Worm (Caenorhabditis elegans) whole organism, L1 larva: ENCODE measurements around the gene cpt-1.

Source experiments
- C34B4.2 ChIP-seq: sonication (generic microtip); optimal IDR thresholded peaks from 2 replicates; lab custom pipeline; 2017; ENCODE audit warnings: mild to moderate bottlenecking, missing genetic modification characterization, missing compliant biosample characterization
- aha-1 ChIP-seq: fragments of 150-350 bp; optimal IDR thresholded peaks from 2 replicates; lab custom pipeline; 2014; ENCODE audit warnings: missing biosample characterization, missing genetic modification characterization
- blmp-1 ChIP-seq: fragments of 150-350 bp; optimal IDR thresholded peaks from 2 replicates; lab custom pipeline; 2014; ENCODE audit warnings: missing biosample characterization, missing genetic modification characterization
- ceh-82 ChIP-seq, 3 experiments: fragments of 150-350 bp in 1 of 3; sonication (generic microtip) in 2 of 3; optimal IDR thresholded peaks; 2 replicates each; lab custom pipeline; 2014 to 2017; ENCODE audit warnings: missing biosample characterization in 3 of 3, missing genetic modification characterization in 3 of 3
- ceh-88 ChIP-seq: fragments of 200-800 bp; sonication (Bioruptor generic); IDR thresholded peaks from 2 replicates; pipeline ENCODE4 v1.3.6; 2022; ENCODE audit warnings: missing genetic modification characterization, missing compliant biosample characterization
- ces-1 ChIP-seq: fragments of 150-350 bp; optimal IDR thresholded peaks from 2 replicates; lab custom pipeline; 2014; ENCODE audit warnings: missing biosample characterization, missing genetic modification reagents, missing genetic modification characterization
- dsc-1 ChIP-seq: sonication (generic microtip); optimal IDR thresholded peaks from 2 replicates; lab custom pipeline; 2016; ENCODE audit warnings: mild to moderate bottlenecking, missing genetic modification characterization, missing compliant biosample characterization
- efl-1 ChIP-seq, 4 experiments: fragments of 150-350 bp; optimal IDR thresholded peaks in 3 of 4; peaks in 1 of 4; 1 replicate in 1 of 4; 2 replicates in 3 of 4; lab custom pipeline; 2014; ENCODE audit warnings: missing biosample characterization in 2 of 4, missing genetic modification characterization in 2 of 4, missing genetic modification reagents in 2 of 4
- elt-2 ChIP-seq: sonication (generic microtip); optimal IDR thresholded peaks from 2 replicates; lab custom pipeline; 2016; ENCODE audit warnings: missing genetic modification characterization, mild to moderate bottlenecking, inconsistent platforms, missing compliant biosample characterization, missing genetic modification reagents
- ets-5 ChIP-seq: fragments of 200-800 bp; sonication (Bioruptor generic); IDR thresholded peaks from 2 replicates; pipeline ENCODE4 v1.3.6; 2022; ENCODE audit warnings: missing genetic modification characterization, missing compliant biosample characterization
- fkh-4 ChIP-seq: sonication (generic microtip); optimal IDR thresholded peaks from 2 replicates; lab custom pipeline; 2016; ENCODE audit warnings: missing compliant biosample characterization, missing genetic modification characterization, borderline replicate concordance
- hlh-4 ChIP-seq: sonication (generic microtip); optimal IDR thresholded peaks from 2 replicates; lab custom pipeline; 2016; ENCODE audit warnings: mild to moderate bottlenecking, missing genetic modification characterization, missing compliant biosample characterization
- hpl-2 ChIP-seq: fragments of 150-350 bp; optimal IDR thresholded peaks from 2 replicates; lab custom pipeline; 2014; ENCODE audit warnings: missing biosample characterization, missing genetic modification reagents, missing genetic modification characterization
- jun-1 ChIP-seq: fragments of 150-350 bp; optimal IDR thresholded peaks from 2 replicates; lab custom pipeline; 2014; ENCODE audit warnings: missing biosample characterization, missing genetic modification reagents, missing genetic modification characterization
- lin-13 ChIP-seq: fragments of 150-350 bp; optimal IDR thresholded peaks from 2 replicates; lab custom pipeline; 2014; ENCODE audit warnings: missing biosample characterization, missing genetic modification reagents, missing genetic modification characterization
- lin-35 ChIP-seq, 2 experiments: fragments of 150-350 bp; optimal IDR thresholded peaks; 2 replicates each; lab custom pipeline; 2014; ENCODE audit warnings: missing biosample characterization in 2 of 2, missing genetic modification characterization in 2 of 2, missing genetic modification reagents in 2 of 2
- lir-3 ChIP-seq: sonication (generic microtip); optimal IDR thresholded peaks from 2 replicates; lab custom pipeline; 2016; ENCODE audit warnings: mild to moderate bottlenecking, missing genetic modification characterization, moderate library complexity, missing compliant biosample characterization; ENCODE audit not compliant: poor library complexity
- lsy-2 ChIP-seq, 2 experiments: fragments of 150-350 bp; optimal IDR thresholded peaks; 2 replicates each; lab custom pipeline; 2014; ENCODE audit warnings: missing biosample characterization in 2 of 2, missing genetic modification characterization in 2 of 2
- mef-2 ChIP-seq: fragments of 150-350 bp; optimal IDR thresholded peaks from 2 replicates; lab custom pipeline; 2014; ENCODE audit warnings: missing biosample characterization, missing genetic modification characterization
- mep-1 ChIP-seq: fragments of 150-350 bp; optimal IDR thresholded peaks from 2 replicates; lab custom pipeline; 2014; ENCODE audit warnings: missing biosample characterization, missing genetic modification characterization
- nhr-76 ChIP-seq: sonication (generic microtip); optimal IDR thresholded peaks from 2 replicates; lab custom pipeline; 2017; ENCODE audit warnings: missing biosample characterization, missing genetic modification characterization
- nhr-77 ChIP-seq: fragments of 150-350 bp; optimal IDR thresholded peaks from 2 replicates; lab custom pipeline; 2014; ENCODE audit warnings: missing biosample characterization, missing genetic modification characterization
- nhr-84 ChIP-seq: sonication (generic microtip); optimal IDR thresholded peaks from 2 replicates; lab custom pipeline; 2017; ENCODE audit warnings: missing biosample characterization, missing genetic modification characterization
- nhr-85 ChIP-seq: sonication (generic microtip); peaks from one replicate; lab custom pipeline; 2016; ENCODE audit warnings: missing genetic modification characterization, inconsistent platforms, missing compliant biosample characterization
- pax-3 ChIP-seq: fragments of 200-800 bp; sonication (Bioruptor generic); optimal IDR thresholded peaks from 2 replicates; lab custom pipeline; 2018; ENCODE audit warnings: mild to moderate bottlenecking, missing genetic modification characterization, moderate library complexity, missing compliant biosample characterization
- rnt-1 ChIP-seq: sonication (generic microtip); optimal IDR thresholded peaks from 2 replicates; lab custom pipeline; 2016; ENCODE audit warnings: mild to moderate bottlenecking, missing genetic modification characterization, moderate library complexity, missing compliant biosample characterization
- sox-4 ChIP-seq: sonication (generic microtip); optimal IDR thresholded peaks from 2 replicates; lab custom pipeline; 2016; ENCODE audit warnings: missing genetic modification characterization, missing compliant biosample characterization
- sptf-1 ChIP-seq: fragments of 150-350 bp; optimal IDR thresholded peaks from 2 replicates; lab custom pipeline; 2014; ENCODE audit warnings: missing biosample characterization, missing genetic modification characterization
- swsn-7 ChIP-seq: sonication (generic microtip); optimal IDR thresholded peaks from 2 replicates; lab custom pipeline; 2016; ENCODE audit warnings: missing genetic modification characterization, missing compliant biosample characterization
- tbx-2 ChIP-seq: sonication (generic microtip); optimal IDR thresholded peaks from 2 replicates; lab custom pipeline; 2016; ENCODE audit warnings: missing genetic modification characterization, missing compliant biosample characterization
- unc-98 ChIP-seq: fragments of 200-800 bp; sonication (Bioruptor generic); IDR thresholded peaks from 2 replicates; pipeline ENCODE4 v1.3.6; 2022; ENCODE audit warnings: missing genetic modification characterization, missing compliant biosample characterization
- vab-15 ChIP-seq: sonication (generic microtip); optimal IDR thresholded peaks from 2 replicates; lab custom pipeline; 2017; ENCODE audit warnings: missing genotype, mild to moderate bottlenecking, missing genetic modification characterization, missing compliant biosample characterization
- zip-4 ChIP-seq: fragments of 200-800 bp; sonication (Bioruptor generic); optimal IDR thresholded peaks from 2 replicates; lab custom pipeline; 2018; ENCODE audit warnings: mild to moderate bottlenecking, missing genetic modification characterization, moderate library complexity, missing compliant biosample characterization
- ztf-4 ChIP-seq: fragments of 150-350 bp; optimal IDR thresholded peaks from 2 replicates; lab custom pipeline; 2014; ENCODE audit warnings: missing biosample characterization, missing genetic modification characterization

cpt-1 gene

DNA sequence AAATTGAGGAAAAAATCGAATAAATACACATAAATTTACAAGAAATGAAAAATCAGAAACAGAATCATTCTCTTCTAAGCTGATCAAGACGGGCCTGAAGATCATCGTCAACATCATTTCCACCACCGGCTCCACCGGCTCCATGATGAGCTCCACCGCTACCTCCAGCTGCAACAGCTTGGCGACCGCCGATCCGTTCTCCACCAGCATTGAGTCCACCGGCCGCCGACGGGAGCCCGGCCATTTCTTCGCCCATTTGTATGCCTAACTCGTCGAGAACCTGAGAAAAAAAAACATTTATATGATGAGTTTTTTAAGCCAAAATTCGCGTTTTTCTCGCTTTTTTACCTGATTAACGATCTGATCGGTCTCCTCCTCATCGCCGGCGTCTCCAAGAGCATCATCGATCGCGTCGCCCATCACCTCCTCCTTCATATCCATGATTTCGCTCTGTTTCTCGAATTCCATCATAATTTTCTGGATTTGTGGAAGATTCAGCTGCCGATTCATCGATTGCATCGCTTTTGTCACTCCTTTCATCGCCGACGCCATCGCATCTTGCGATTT, 28.9 kb downstream of the cpt-1 start:
- TF ChIP-seq efl-1 (optimal IDR thresholded peaks at IDR 0.05; lab: Kevin White, UChicago): no peak
- peak in 1 of 2 experiments; percentile 56 for TF ChIP-seq efl-1 (GFP tag; optimal IDR thresholded peaks at IDR 0.05 in 1 of 2; lab: Kevin White, UChicago)
- TF ChIP-seq nhr-85 (tag; lab: Kevin White, UChicago): peak; percentile 11
- no peak for TF ChIP-seq dsc-1 (tag; lab: Kevin White, UChicago)

DNA sequence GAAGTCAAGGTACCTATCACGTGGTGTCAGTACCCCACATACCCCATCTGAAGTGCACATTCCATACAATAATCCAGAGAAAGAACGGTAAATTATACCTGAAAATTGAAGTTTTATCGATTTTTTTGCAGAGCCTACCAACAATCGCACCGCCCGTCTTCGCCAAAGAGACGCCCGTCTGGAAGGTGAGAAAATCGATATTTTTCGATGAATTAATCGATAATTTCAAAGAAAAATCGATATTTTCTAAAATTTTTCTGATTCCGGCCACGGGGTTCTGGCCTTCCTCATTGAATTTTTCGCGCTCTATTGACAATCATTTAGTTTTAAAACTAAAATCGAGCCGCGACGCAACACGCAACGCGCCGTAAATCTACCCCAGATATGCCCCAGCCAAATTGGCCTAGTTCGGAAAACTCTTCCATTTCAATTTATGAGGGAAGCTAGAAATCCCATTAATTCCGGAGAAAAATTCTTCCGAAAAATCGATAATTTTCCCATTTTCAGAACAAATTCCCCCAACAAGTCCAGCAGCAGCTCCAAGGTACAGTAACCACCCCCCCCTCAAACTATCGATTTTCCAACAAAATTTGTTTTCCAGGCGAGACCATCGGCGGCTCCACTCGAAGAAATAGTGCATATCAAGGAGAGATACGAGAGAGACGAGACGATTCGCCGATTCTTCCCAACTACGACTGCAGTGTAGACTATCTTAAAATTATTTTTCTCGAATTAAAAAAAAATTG, 29.6 kb downstream of the cpt-1 start:
- TF ChIP-seq lin-13 (GFP tag; lab: Kevin White, UChicago): no peak
- TF ChIP-seq mep-1 (tag; lab: Kevin White, UChicago): no peak
- TF ChIP-seq sox-4: no peak
- TF ChIP-seq ceh-82 (tag; optimal IDR thresholded peaks at IDR 0.05; lab: Kevin White, UChicago): no peak
- no peak for TF ChIP-seq aha-1 (tag; lab: Kevin White, UChicago)
- TF ChIP-seq swsn-7 (tag; lab: Kevin White, UChicago): no peak
- TF ChIP-seq elt-2 (tag; lab: Kevin White, UChicago): no peak
- no peak for TF ChIP-seq rnt-1 (tag; lab: Kevin White, UChicago)

DNA sequence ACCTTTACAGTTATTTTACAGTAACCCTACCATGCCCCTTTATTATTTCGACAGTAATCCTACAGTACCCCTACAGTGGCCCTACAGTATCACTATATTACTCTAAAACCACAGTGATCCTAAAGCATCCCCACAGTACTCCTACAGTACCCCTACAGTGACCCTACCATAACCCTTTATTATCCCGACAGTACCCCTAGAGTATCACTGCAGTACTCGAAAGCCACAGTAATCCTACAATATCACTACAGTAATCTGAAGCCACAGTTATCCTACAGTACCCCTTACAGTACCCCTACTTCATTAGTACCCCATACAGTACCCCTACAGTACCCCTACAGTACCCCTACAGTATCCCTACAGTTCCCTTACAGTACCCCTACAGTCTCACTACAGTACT, 31.8 kb downstream of the cpt-1 start:
- TF ChIP-seq ceh-82 (tag; optimal IDR thresholded peaks at IDR 0.05; lab: Kevin White, UChicago) (no peak), lsy-2 (tag; optimal IDR thresholded peaks at IDR 0.05; lab: Kevin White, UChicago) (no peak), pax-3 (tag; lab: Kevin White, UChicago) (no peak), jun-1 (no peak), C34B4.2 (no peak), fkh-4 (tag; lab: Kevin White, UChicago) (no peak), nhr-84 (tag; lab: Kevin White, UChicago) (no peak), vab-15 (tag; lab: Kevin White, UChicago) (no peak), lin-13 (GFP tag; lab: Kevin White, UChicago) (no peak), tbx-2 (no peak), lin-35 (GFP tag; optimal IDR thresholded peaks at IDR 0.05; lab: Kevin White, UChicago) (no peak), ets-5 (GFP tag; lab: Robert Waterston, UW) (no peak), unc-98 (no peak), sptf-1 (tag; lab: Kevin White, UChicago) (no peak), blmp-1 (tag; lab: Kevin White, UChicago) (no peak), nhr-85 (tag; lab: Kevin White, UChicago) (no peak), efl-1 (optimal IDR thresholded peaks at IDR 0.05; lab: Kevin White, UChicago) (no peak), efl-1 (GFP tag; optimal IDR thresholded peaks at IDR 0.05 in 1 of 2; lab: Kevin White, UChicago) (no peak), nhr-77 (tag; lab: Kevin White, UChicago) (no peak), zip-4 (GFP tag; lab: Kevin White, UChicago) (no peak)

DNA sequence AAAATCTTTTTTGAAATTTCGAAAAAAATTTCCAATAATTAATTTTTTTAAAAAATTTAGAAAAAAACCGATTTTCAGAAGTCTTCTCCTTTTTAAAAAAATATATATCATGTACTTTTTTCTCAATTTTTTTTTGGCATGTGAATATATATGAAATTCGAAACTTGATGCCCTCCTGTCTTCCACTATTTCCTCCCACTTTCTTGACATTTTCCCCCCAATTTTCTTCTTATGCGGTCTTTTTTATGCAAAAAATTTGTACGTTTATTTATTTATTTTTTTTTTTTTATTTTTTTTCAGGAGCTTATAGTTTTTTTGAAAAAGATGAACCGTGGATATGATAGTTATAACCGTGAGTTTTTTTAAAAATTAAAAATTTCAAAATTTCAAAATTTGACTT, 35.8 kb downstream of the cpt-1 start, which contains the start of gene cnp-2:
TSS of gene cnp-2 (plus strand) at position 301 of the 400 bp plus-strand sequence.
- TF ChIP-seq nhr-76 (tag; lab: Kevin White, UChicago) (no peak), aha-1 (tag; lab: Kevin White, UChicago) (no peak), hpl-2 (no peak)

DNA sequence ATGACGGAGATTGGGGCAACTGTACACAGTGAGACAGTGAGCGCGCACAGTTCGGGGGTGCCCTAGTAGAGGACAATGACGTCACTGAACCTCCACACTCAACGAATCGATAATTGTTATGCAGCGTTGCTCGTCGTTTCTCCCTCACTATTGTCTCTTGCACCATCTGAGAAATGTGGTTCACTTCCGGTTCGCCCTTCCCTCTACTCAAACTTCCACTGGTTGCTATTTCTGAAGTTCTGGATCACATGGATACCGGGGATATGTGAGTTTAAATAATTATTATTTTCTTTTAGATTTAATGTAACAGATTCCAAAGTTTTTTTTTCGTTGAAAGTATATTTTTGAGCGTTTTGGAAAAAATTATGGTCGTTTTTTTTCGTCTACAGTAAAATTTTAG, 40.1 kb downstream of the cpt-1 start, which contains the start of the genes Y46G5A.7 and Y46G5A.8:
TSS of gene Y46G5A.7 (minus strand) at position 153 of the 400 bp plus-strand sequence.
TSS of gene Y46G5A.8 (plus strand) at position 159 of the 400 bp plus-strand sequence.
- TF ChIP-seq ztf-4 (tag; lab: Kevin White, UChicago) (no peak), mef-2 (tag; lab: Kevin White, UChicago) (no peak), lsy-2 (tag; optimal IDR thresholded peaks at IDR 0.05; lab: Kevin White, UChicago) (no peak), hlh-4 (tag; lab: Kevin White, UChicago) (no peak), ceh-88 (no peak), ces-1 (GFP tag; lab: Kevin White, UChicago) (no peak), lir-3 (tag; lab: Kevin White, UChicago) (no peak)
